Fruit fly (Drosophila melanogaster) whole organism, prepupa: ENCODE data around the gene CG33299.
A peak's percentile ranks its signal among the peaks of the same experiment; 100 is the strongest.

Source experiments
- CG10631 ChIP-seq: fragments of 200-800 bp; sonication (Bioruptor generic); optimal IDR thresholded peaks from 2 replicates; lab custom pipeline; 2016; ENCODE audit warnings: missing biosample characterization, missing genetic modification characterization
- CG10669 ChIP-seq: fragments of 200-800 bp; sonication (Bioruptor generic); optimal IDR thresholded peaks from 3 replicates; lab custom pipeline; 2018; ENCODE audit warnings: missing biosample characterization, mild to moderate bottlenecking, missing genetic modification characterization, moderate library complexity
- CG16779 ChIP-seq: fragments of 200-800 bp; sonication (Bioruptor generic); optimal IDR thresholded peaks from 3 replicates; lab custom pipeline; 2017; ENCODE audit warnings: missing biosample characterization, mild to moderate bottlenecking, missing genetic modification characterization
- CG6854 ChIP-seq: fragments of 200-800 bp; sonication (Bioruptor generic); optimal IDR thresholded peaks from 2 replicates; lab custom pipeline; 2017; ENCODE audit warnings: missing biosample characterization, mild to moderate bottlenecking, missing genetic modification characterization
- Ets21C ChIP-seq: fragments of 200-800 bp; sonication (Bioruptor generic); optimal IDR thresholded peaks from 3 replicates; lab custom pipeline; 2016; ENCODE audit warnings: missing biosample characterization, missing genetic modification characterization
- Lpt ChIP-seq: fragments of 200-800 bp; sonication (Bioruptor generic); optimal IDR thresholded peaks from 3 replicates; lab custom pipeline; 2016; ENCODE audit warnings: missing biosample characterization, missing genetic modification characterization
- Met ChIP-seq: fragments of 200-800 bp; sonication (Bioruptor generic); optimal IDR thresholded peaks from 3 replicates; lab custom pipeline; 2016; ENCODE audit warnings: missing biosample characterization, missing genetic modification characterization
- cyc ChIP-seq: fragments of 200-800 bp; sonication (Bioruptor generic); optimal IDR thresholded peaks from 3 replicates; lab custom pipeline; 2016; ENCODE audit warnings: missing biosample characterization, missing genetic modification characterization
- esn ChIP-seq: fragments of 200-800 bp; sonication (Bioruptor generic); optimal IDR thresholded peaks from 2 replicates; lab custom pipeline; 2016; ENCODE audit warnings: missing biosample characterization, mild to moderate bottlenecking, missing genetic modification characterization, moderate library complexity

dm6 chr2L:9669354-9669753 is 13.0 kb downstream of the CG33299 start:
- no peak for TF ChIP-seq Ets21C (GFP tag; lab: Kevin White, UChicago)
- no peak for TF ChIP-seq CG16779 (tag; lab: Kevin White, UChicago)
- peak; percentile 29 for TF ChIP-seq Lpt
- no peak for TF ChIP-seq esn
- no peak for TF ChIP-seq Met (GFP tag; lab: Kevin White, UChicago)
- no peak for TF ChIP-seq CG10669 (GFP tag; lab: Kevin White, UChicago)
- no peak for TF ChIP-seq cyc (GFP tag; lab: Kevin White, UChicago)
- no peak for TF ChIP-seq CG10631 (GFP tag; lab: Kevin White, UChicago)
- no peak for TF ChIP-seq CG6854 (GFP tag; lab: Kevin White, UChicago)
